Fruit fly (Drosophila melanogaster) Kc167 (cell line): ENCODE results near the gene CG15170.

ENCODE experiments used
- Myc ChIP-seq: fragments of >200 bp; optimal IDR thresholded peaks from 2 replicates; lab custom pipeline; 2017; ENCODE audit warnings: missing external identifiers
- Sin3A ChIP-seq: fragments of >200 bp; optimal IDR thresholded peaks from 2 replicates; lab custom pipeline; 2018; ENCODE audit warnings: missing external identifiers
- h ChIP-seq: fragments of >200 bp; optimal IDR thresholded peaks from 3 replicates; lab custom pipeline; 2018; ENCODE audit warnings: missing external identifiers
- insv ChIP-seq: fragments of >200 bp; optimal IDR thresholded peaks from 3 replicates; lab custom pipeline; 2018; ENCODE audit warnings: missing external identifiers
- psq ChIP-seq: fragments of >200 bp; optimal IDR thresholded peaks from 2 replicates; lab custom pipeline; 2017; ENCODE audit warnings: missing external identifiers
- ttk ChIP-seq: sonication (Bioruptor generic); optimal IDR thresholded peaks from 2 replicates; lab custom pipeline; 2017; ENCODE audit warnings: missing external identifiers

- TF ChIP-seq insv (no peak), psq (lab: Kevin White, UChicago) (no peak), h (lab: Kevin White, UChicago) (no peak), Sin3A (lab: Kevin White, UChicago) (no peak), ttk (lab: Kevin White, UChicago) (no peak), Myc (lab: Kevin White, UChicago) (no peak)
These were observed 10.6 kb downstream of the CG15170 start for dm6 chr2L:18979407-18979806.
